Fruit fly (Drosophila melanogaster): ENCODE results near the gene eIF2D.

- no peak for TF ChIP-seq Opbp (GFP tag; IDR thresholded peaks at IDR 0.05; ENCODE audit: partially characterized antibody)
- TF ChIP-seq CG13287 (GFP tag; IDR thresholded peaks at IDR 0.05; ENCODE audit: partially characterized antibody) = peak; percentile 56
- TF ChIP-seq tio (GFP tag; optimal IDR thresholded peaks at IDR 0.05) = no peak
- TF ChIP-seq mirr (GFP tag; optimal IDR thresholded peaks at IDR 0.05) = no peak
- TF ChIP-seq CG17612 (GFP tag; IDR thresholded peaks at IDR 0.05) = no peak
- peak; percentile 31 for TF ChIP-seq Dp (GFP tag; optimal IDR thresholded peaks at IDR 0.05)
These were observed 39.0 kb downstream of the eIF2D start, which contains the start of the genes alpha-Man-Ib and Pdhb for dm6 chr3R:29112398-29113150.

Measured in whole organism, embryonic.